Worm (Caenorhabditis elegans): ENCODE results near the gene zmp-6.

Gene zmp-6

ce11 chrIII:7290462-7290861, 42.8 kb upstream of the zmp-6 start, which contains the start of gene algn-11:
Gene algn-11, minus strand, starts transcription at chrIII:7290562.
- no peak for TF ChIP-seq ceh-30 (tag; optimal IDR thresholded peaks at IDR 0.05)
- TF ChIP-seq pat-9 (tag; optimal IDR thresholded peaks at IDR 0.05), result no peak
- no peak for TF ChIP-seq odd-2 (tag; optimal IDR thresholded peaks at IDR 0.05)
- TF ChIP-seq K09A11.1 (tag; optimal IDR thresholded peaks at IDR 0.05; ENCODE audit: insufficient read depth), result no peak
- no peak for TF ChIP-seq K02D7.2 (tag; optimal IDR thresholded peaks at IDR 0.05)
- no peak for TF ChIP-seq C38D4.7 (GFP tag; optimal IDR thresholded peaks at IDR 0.05)
- no peak for TF ChIP-seq nfya-1 (tag; optimal IDR thresholded peaks at IDR 0.05)
- TF ChIP-seq tbx-2 (tag; optimal IDR thresholded peaks at IDR 0.05), result no peak
- no peak for TF ChIP-seq pha-4 (tag; optimal IDR thresholded peaks at IDR 0.05)
- TF ChIP-seq ttx-3 (tag; optimal IDR thresholded peaks at IDR 0.05), result no peak
- TF ChIP-seq elt-4 (tag; optimal IDR thresholded peaks at IDR 0.05), result no peak
- TF ChIP-seq fkh-10 (GFP tag; optimal IDR thresholded peaks at IDR 0.05), result no peak
- TF ChIP-seq sox-4 (tag; optimal IDR thresholded peaks at IDR 0.05), result no peak
- no peak for TF ChIP-seq Y22D7AL.16 (tag; optimal IDR thresholded peaks at IDR 0.05)

ce11 chrIII:7287503-7287902, 39.9 kb upstream of the zmp-6 start, which contains the start of gene ykt-6:
Gene ykt-6, minus strand, starts transcription at chrIII:7287603.
- TF ChIP-seq eyg-1 (tag; optimal IDR thresholded peaks at IDR 0.05) (no peak), F13H6.1 (tag; optimal IDR thresholded peaks at IDR 0.05) (no peak), hlh-13 (GFP tag; optimal IDR thresholded peaks at IDR 0.05) (no peak), fkh-6 (tag; optimal IDR thresholded peaks at IDR 0.05) (no peak), npax-4 (tag; optimal IDR thresholded peaks at IDR 0.05) (no peak), nfya-1 (tag; optimal IDR thresholded peaks at IDR 0.05) (no peak), lim-6 (tag; optimal IDR thresholded peaks at IDR 0.05) (no peak), ahr-1 (tag; optimal IDR thresholded peaks at IDR 0.05) (no peak), ref-2 (tag; optimal IDR thresholded peaks at IDR 0.05) (no peak), K02D7.2 (tag; optimal IDR thresholded peaks at IDR 0.05) (no peak), ceh-9 (tag; optimal IDR thresholded peaks at IDR 0.05) (no peak), elt-4 (tag; optimal IDR thresholded peaks at IDR 0.05) (no peak)

- TF ChIP-seq fax-1 (tag; optimal IDR thresholded peaks at IDR 0.05), result no peak
Observed at ce11 chrIII:7285783-7286182, 38.1 kb upstream of the zmp-6 start, which contains the start of gene pho-5. Gene pho-5, minus strand, starts transcription at chrIII:7285883.

- TF ChIP-seq Y22D7AL.16 (tag; optimal IDR thresholded peaks at IDR 0.05), result no peak
- TF ChIP-seq ama-1 (optimal IDR thresholded peaks at IDR 0.05), result no peak
- no peak for TF ChIP-seq pax-1 (tag; optimal IDR thresholded peaks at IDR 0.05)
- peak; percentile 2 for TF ChIP-seq unc-42 (tag; optimal IDR thresholded peaks at IDR 0.05)
Observed at ce11 chrIII:7281179-7281578, 33.5 kb upstream of the zmp-6 start, which contains the start of gene B0361.3. Gene B0361.3, plus strand, starts transcription at chrIII:7281462.

ce11 chrIII:7278491-7278890, 30.9 kb upstream of the zmp-6 start:
- TF ChIP-seq elt-2 (tag; optimal IDR thresholded peaks at IDR 0.05) (no peak), Y22D7AL.16 (tag; optimal IDR thresholded peaks at IDR 0.05) (no peak), unc-86 (tag; optimal IDR thresholded peaks at IDR 0.05) (no peak), nhr-232 (tag; optimal IDR thresholded peaks at IDR 0.05) (no peak), tbx-7 (tag; optimal IDR thresholded peaks at IDR 0.05) (no peak), ceh-48 (tag; optimal IDR thresholded peaks at IDR 0.05) (no peak), pqm-1 (tag; optimal IDR thresholded peaks at IDR 0.05) (no peak), unc-42 (tag; optimal IDR thresholded peaks at IDR 0.05) (no peak), ets-4 (tag; optimal IDR thresholded peaks at IDR 0.05) (no peak)

ce11 chrIII:7277228-7277627, 29.6 kb upstream of the zmp-6 start, which contains the start of the genes spot-1 and B0361.11:
Gene spot-1, minus strand, starts transcription at chrIII:7277274.
Gene B0361.11, plus strand, starts transcription at chrIII:7277599.
- peak; percentile 2 for TF ChIP-seq unc-42 (tag; optimal IDR thresholded peaks at IDR 0.05)
- TF ChIP-seq nfya-1 (tag; optimal IDR thresholded peaks at IDR 0.05), result peak; percentile 23
- no peak for TF ChIP-seq unc-3 (GFP tag; conservative IDR thresholded peaks at IDR 0.05)
- TF ChIP-seq unc-3 (tag; optimal IDR thresholded peaks at IDR 0.05), result no peak
- TF ChIP-seq hlh-30 (tag; optimal IDR thresholded peaks at IDR 0.05; ENCODE audit: insufficient read depth), result peak; percentile 31
- peak; percentile 19 for TF ChIP-seq ceh-48 (tag; optimal IDR thresholded peaks at IDR 0.05)
- TF ChIP-seq nhr-232 (tag; optimal IDR thresholded peaks at IDR 0.05), result no peak
- TF ChIP-seq fax-1 (tag; optimal IDR thresholded peaks at IDR 0.05), result no peak
- TF ChIP-seq elt-2 (tag; optimal IDR thresholded peaks at IDR 0.05), result peak; percentile 18
- no peak for TF ChIP-seq odd-2 (tag; optimal IDR thresholded peaks at IDR 0.05)
